Fruit fly (Drosophila melanogaster): ENCODE measurements around the gene dlt.

dm6 chr3L:1784092-1784491 lies 11.0 kb downstream of the dlt start:
- TF ChIP-seq psq (optimal IDR thresholded peaks at IDR 0.05) (no peak), CG8478 (optimal IDR thresholded peaks at IDR 0.05) (no peak), usp (GFP tag; optimal IDR thresholded peaks at IDR 0.05) (no peak), EcR (GFP tag; optimal IDR thresholded peaks at IDR 0.05) (no peak), pan (optimal IDR thresholded peaks at IDR 0.05) (no peak), Dll (optimal IDR thresholded peaks at IDR 0.05) (no peak)
